Fruit fly (Drosophila melanogaster) whole organism, embryonic: ENCODE measurements around the gene CG7702.

Source experiments
- Abd-B ChIP-seq: fragments of 200-800 bp; sonication (Bioruptor generic); optimal IDR thresholded peaks from 2 replicates; lab custom pipeline; 2018; ENCODE audit warnings: missing biosample characterization, mild to moderate bottlenecking, missing genetic modification characterization, moderate library complexity
- Ada2b ChIP-seq: fragments of 200-800 bp; sonication (Bioruptor generic); IDR thresholded peaks from 2 replicates; pipeline ENCODE4 v1.3.6; 2022; ENCODE audit warnings: missing biosample characterization, missing genetic modification characterization
- Aef1 ChIP-seq: fragments of 200-800 bp; sonication (Bioruptor generic); IDR thresholded peaks from 3 replicates; pipeline ENCODE4 v1.3.6; 2022; ENCODE audit warnings: missing biosample characterization, missing genetic modification characterization
- Blimp-1 ChIP-seq: fragments of 200-800 bp; sonication (Bioruptor generic); optimal IDR thresholded peaks from 3 replicates; lab custom pipeline; 2018; ENCODE audit warnings: missing biosample characterization, missing genetic modification characterization, mild to moderate bottlenecking, moderate library complexity, missing genetic modification reagents
- BtbVII ChIP-seq: fragments of 200-800 bp; sonication (Bioruptor generic); optimal IDR thresholded peaks from 3 replicates; lab custom pipeline; 2017; ENCODE audit warnings: missing biosample characterization, mild to moderate bottlenecking, missing genetic modification characterization
- CG10209 ChIP-seq: fragments of 200-800 bp; sonication (Bioruptor generic); optimal IDR thresholded peaks from 3 replicates; lab custom pipeline; 2017; ENCODE audit warnings: missing biosample characterization, mild to moderate bottlenecking, missing genetic modification characterization, missing genetic modification reagents
- CG10979 ChIP-seq: fragments of 200-800 bp; sonication (Bioruptor generic); optimal IDR thresholded peaks from 2 replicates; lab custom pipeline; 2018; ENCODE audit warnings: missing biosample characterization, mild to moderate bottlenecking, missing genetic modification characterization, moderate library complexity
- CG14014 ChIP-seq: fragments of 200-800 bp; sonication (Bioruptor generic); IDR thresholded peaks from 2 replicates; pipeline ENCODE4 v1.3.6; 2022; ENCODE audit warnings: missing biosample characterization, missing genetic modification characterization
- CG14965 ChIP-seq: fragments of 200-800 bp; sonication (Bioruptor generic); optimal IDR thresholded peaks from 2 replicates; lab custom pipeline; 2016; ENCODE audit warnings: missing biosample characterization, missing genetic modification characterization, borderline replicate concordance
- CG15514 ChIP-seq: fragments of 200-800 bp; sonication (Bioruptor generic); optimal IDR thresholded peaks from 3 replicates; lab custom pipeline; 2017; ENCODE audit warnings: missing biosample characterization, missing genetic modification characterization, mild to moderate bottlenecking, moderate library complexity, missing genetic modification reagents
- CG15601 ChIP-seq: fragments of 200-800 bp; sonication (Bioruptor generic); optimal IDR thresholded peaks from 3 replicates; lab custom pipeline; 2019; ENCODE audit warnings: missing biosample characterization, mild to moderate bottlenecking, missing genetic modification characterization, moderate library complexity
- CG1603 ChIP-seq: fragments of 200-800 bp; sonication (Bioruptor generic); optimal IDR thresholded peaks from 2 replicates; lab custom pipeline; 2019; ENCODE audit warnings: missing biosample characterization, mild to moderate bottlenecking, missing genetic modification characterization, moderate library complexity
- CG17328 ChIP-seq: fragments of 200-800 bp; sonication (Bioruptor generic); IDR thresholded peaks from 2 replicates; pipeline ENCODE4 v1.3.6; 2022; ENCODE audit warnings: missing biosample characterization, missing genetic modification characterization
- CG17359 ChIP-seq: fragments of 200-800 bp; sonication (Bioruptor generic); optimal IDR thresholded peaks from 3 replicates; lab custom pipeline; 2018; ENCODE audit warnings: missing biosample characterization, mild to moderate bottlenecking, missing genetic modification characterization, moderate library complexity
- CG18011 ChIP-seq: fragments of 200-800 bp; sonication (Bioruptor generic); optimal IDR thresholded peaks from 2 replicates; lab custom pipeline; 2017; ENCODE audit warnings: missing biosample characterization, missing genetic modification characterization, mild to moderate bottlenecking, moderate library complexity, missing genotype
- CG2712 ChIP-seq: fragments of 200-800 bp; optimal IDR thresholded peaks from 3 replicates; lab custom pipeline; 2019; ENCODE audit warnings: missing biosample characterization, mild to moderate bottlenecking, missing genetic modification characterization, moderate library complexity
- CG3726 ChIP-seq: fragments of 200-800 bp; sonication (Bioruptor generic); IDR thresholded peaks from 3 replicates; pipeline ENCODE4, ENCODE4 v1.3.6; 2022; ENCODE audit warnings: missing biosample characterization, missing genetic modification characterization
- CG3847 ChIP-seq: fragments of 200-800 bp; sonication (Bioruptor generic); IDR thresholded peaks from 2 replicates; pipeline ENCODE4 v1.3.6; 2022; ENCODE audit warnings: missing biosample characterization, missing genetic modification characterization
- CG6683 ChIP-seq: fragments of 200-800 bp; sonication (Bioruptor generic); optimal IDR thresholded peaks from 2 replicates; lab custom pipeline; 2017; ENCODE audit warnings: missing biosample characterization, mild to moderate bottlenecking, missing genetic modification characterization, missing genetic modification reagents
- CG6689 ChIP-seq: fragments of 200-800 bp; sonication (Bioruptor generic); IDR thresholded peaks from 2 replicates; pipeline ENCODE4 v1.3.6; 2022; ENCODE audit warnings: missing biosample characterization, missing genetic modification characterization
- CG7271 ChIP-seq: fragments of 200-800 bp; sonication (Bioruptor generic); optimal IDR thresholded peaks from 2 replicates; lab custom pipeline; 2018; ENCODE audit warnings: missing biosample characterization, mild to moderate bottlenecking, missing genetic modification characterization, moderate library complexity
- CG9215 ChIP-seq: fragments of 200-800 bp; sonication (Bioruptor generic); IDR thresholded peaks from 2 replicates; pipeline ENCODE4 v1.3.6; 2022; ENCODE audit warnings: missing biosample characterization, missing genetic modification characterization
- D19B ChIP-seq: fragments of 200-800 bp; sonication (Bioruptor generic); optimal IDR thresholded peaks from 2 replicates; lab custom pipeline; 2017; ENCODE audit warnings: missing biosample characterization, mild to moderate bottlenecking, missing genetic modification characterization
- HLH3B ChIP-seq: fragments of 200-800 bp; sonication (Bioruptor generic); IDR thresholded peaks from 2 replicates; pipeline ENCODE4 v1.3.6; 2022; ENCODE audit warnings: missing biosample characterization, missing genetic modification characterization
- Kr ChIP-seq: fragments of 200-800 bp; sonication (Bioruptor generic); optimal IDR thresholded peaks from 2 replicates; lab custom pipeline; 2017; ENCODE audit warnings: missing biosample characterization, mild to moderate bottlenecking, missing genetic modification characterization
- Med ChIP-seq: fragments of 200-800 bp; sonication (Bioruptor generic); peaks from one replicate; lab custom pipeline; 2016; ENCODE audit warnings: missing biosample characterization, missing genetic modification characterization, mild to moderate bottlenecking, inconsistent platforms, moderate library complexity
- Meics ChIP-seq: fragments of 200-800 bp; sonication (Bioruptor generic); optimal IDR thresholded peaks from 2 replicates; lab custom pipeline; 2017; ENCODE audit warnings: missing biosample characterization, mild to moderate bottlenecking, missing genetic modification characterization
- Pdp1 ChIP-seq, 2 experiments: fragments of 200-800 bp; sonication (Bioruptor generic); optimal IDR thresholded peaks; 3 replicates each; lab custom pipeline; 2016; ENCODE audit warnings: missing biosample characterization in 2 of 2, missing genetic modification characterization in 2 of 2, mild to moderate bottlenecking in 1 of 2, moderate library complexity in 1 of 2
- Ptx1 ChIP-seq: fragments of 200-800 bp; sonication (Bioruptor generic); IDR thresholded peaks from 2 replicates; pipeline ENCODE4 v1.3.6; 2022; ENCODE audit warnings: missing biosample characterization, missing genetic modification characterization
- Rfx ChIP-seq: fragments of 200-800 bp; sonication (Bioruptor generic); IDR thresholded peaks from 2 replicates; pipeline ENCODE4 v1.3.6; 2022; ENCODE audit warnings: missing biosample characterization, missing genetic modification characterization
- Ssrp ChIP-seq: fragments of 200-800 bp; sonication (Bioruptor generic); optimal IDR thresholded peaks from 2 replicates; lab custom pipeline; 2018; ENCODE audit warnings: missing biosample characterization, mild to moderate bottlenecking, missing genetic modification characterization, moderate library complexity
- bbx ChIP-seq: fragments of 200-800 bp; sonication (Bioruptor generic); IDR thresholded peaks from 2 replicates; pipeline ENCODE4 v1.3.6; 2022; ENCODE audit warnings: missing biosample characterization, missing genetic modification characterization; ENCODE audit not compliant: partially characterized antibody
- bsh ChIP-seq, 2 experiments: fragments of 200-800 bp; sonication (Bioruptor generic); optimal IDR thresholded peaks; 2 replicates each; lab custom pipeline; 2017 to 2018; ENCODE audit warnings: mild to moderate bottlenecking in 2 of 2, missing biosample characterization in 2 of 2, missing genetic modification characterization in 2 of 2, moderate library complexity in 1 of 2
- dan ChIP-seq: fragments of 200-800 bp; sonication (Bioruptor generic); IDR thresholded peaks from 2 replicates; pipeline ENCODE4 v1.3.6; 2022; ENCODE audit warnings: missing biosample characterization, missing genetic modification characterization
- disco-r ChIP-seq: fragments of 200-800 bp; sonication (Bioruptor generic); optimal IDR thresholded peaks from 2 replicates; lab custom pipeline; 2016; ENCODE audit warnings: missing biosample characterization, missing genetic modification characterization
- eyg ChIP-seq: fragments of 200-800 bp; sonication (Bioruptor generic); optimal IDR thresholded peaks from 3 replicates; lab custom pipeline; 2016; ENCODE audit warnings: missing biosample characterization, missing genetic modification characterization
- grau ChIP-seq: fragments of 200-800 bp; optimal IDR thresholded peaks from 3 replicates; lab custom pipeline; 2019; ENCODE audit warnings: missing biosample characterization, mild to moderate bottlenecking, missing genetic modification characterization, moderate library complexity
- hbn ChIP-seq: fragments of 200-800 bp; sonication (Bioruptor generic); IDR thresholded peaks from 2 replicates; pipeline ENCODE4 v1.3.6; 2022; ENCODE audit warnings: missing biosample characterization, missing genetic modification characterization; ENCODE audit not compliant: partially characterized antibody
- kah ChIP-seq: fragments of 200-800 bp; sonication (Bioruptor generic); optimal IDR thresholded peaks from 2 replicates; lab custom pipeline; 2018; ENCODE audit warnings: missing biosample characterization, mild to moderate bottlenecking, missing genetic modification characterization
- kay ChIP-seq: fragments of 200-800 bp; sonication (Bioruptor generic); optimal IDR thresholded peaks from 2 replicates; lab custom pipeline; 2016; ENCODE audit warnings: missing biosample characterization, missing genetic modification characterization
- nau ChIP-seq: fragments of 200-800 bp; sonication (Bioruptor generic); optimal IDR thresholded peaks from 3 replicates; lab custom pipeline; 2017; ENCODE audit warnings: missing biosample characterization, mild to moderate bottlenecking, missing genetic modification characterization, missing genetic modification reagents
- phol ChIP-seq: fragments of 200-800 bp; sonication (Bioruptor generic); optimal IDR thresholded peaks from 3 replicates; lab custom pipeline; 2018; ENCODE audit warnings: missing biosample characterization, mild to moderate bottlenecking, missing genetic modification characterization, moderate library complexity
- pita ChIP-seq: fragments of 200-800 bp; sonication (Bioruptor generic); optimal IDR thresholded peaks from 2 replicates; lab custom pipeline; 2017; ENCODE audit warnings: missing biosample characterization, mild to moderate bottlenecking, missing genetic modification characterization
- row ChIP-seq: fragments of 200-800 bp; sonication (Bioruptor generic); IDR thresholded peaks from 3 replicates; pipeline ENCODE4 v1.3.6; 2022; ENCODE audit warnings: missing biosample characterization, missing genetic modification characterization
- sisA ChIP-seq: fragments of 200-800 bp; sonication (Bioruptor generic); IDR thresholded peaks from 2 replicates; pipeline ENCODE4 v1.3.6; 2022; ENCODE audit warnings: missing biosample characterization, missing genetic modification characterization
- slou ChIP-seq: fragments of 200-800 bp; sonication (Bioruptor generic); optimal IDR thresholded peaks from 3 replicates; lab custom pipeline; 2016; ENCODE audit warnings: missing biosample characterization, missing genetic modification characterization
- tap ChIP-seq: fragments of 200-800 bp; optimal IDR thresholded peaks from 3 replicates; lab custom pipeline; 2019; ENCODE audit warnings: missing biosample characterization, mild to moderate bottlenecking, missing genetic modification characterization, moderate library complexity
- tgo ChIP-seq: fragments of 200-800 bp; sonication (Bioruptor generic); IDR thresholded peaks from 3 replicates; pipeline ENCODE4 v1.3.6; 2022; ENCODE audit warnings: missing biosample characterization, missing genetic modification characterization
- z ChIP-seq: fragments of 200-800 bp; sonication (Bioruptor generic); IDR thresholded peaks from 3 replicates; pipeline ENCODE4 v1.3.6; 2022; ENCODE audit warnings: missing biosample characterization, missing genetic modification characterization

Gene CG7702

DNA sequence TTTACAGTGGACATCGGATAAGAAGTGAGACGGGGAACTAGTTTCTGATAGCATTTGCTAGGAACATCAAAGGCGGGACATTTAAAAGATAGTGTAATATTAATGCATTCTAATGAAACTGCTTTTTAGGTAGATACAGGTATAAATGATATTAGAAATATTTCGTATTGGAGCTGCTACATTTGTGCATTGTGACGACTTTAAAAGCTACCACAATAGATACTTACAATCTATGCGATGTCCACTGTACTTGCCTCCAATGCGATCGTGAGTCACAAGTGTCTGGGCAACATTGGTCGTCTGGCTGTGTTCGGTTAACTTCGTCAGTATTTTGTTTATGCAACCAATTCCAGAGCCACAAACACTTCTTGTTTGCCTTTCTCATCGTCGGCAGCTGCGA lies 622 bp downstream of the CG7702 start (continued):
- TF ChIP-seq Abd-B (GFP tag; lab: Kevin White, UChicago) (no peak), grau (tag; lab: Kevin White, UChicago) (peak; percentile 89), CG18011 (no peak), hbn (GFP tag; lab: Robert Waterston, UW) (no peak), kah (no peak), CG15514 (GFP tag; lab: Kevin White, UChicago) (no peak), dan (GFP tag; lab: Robert Waterston, UW) (no peak), Med (GFP tag; lab: Kevin White, UChicago) (peak; percentile 69), CG9215 (GFP tag; lab: Robert Waterston, UW) (peak; percentile 24; the same call in 1 of the 2 replicates), CG1603 (tag; lab: Kevin White, UChicago) (peak; percentile 32), CG14965 (no peak), CG7271 (tag; lab: Kevin White, UChicago) (no peak), slou (GFP tag; lab: Kevin White, UChicago) (no peak), CG15601 (no peak), CG17328 (GFP tag; lab: Robert Waterston, UW) (0 out of 2 replicates have a peak, but pooled peaks have one; percentile 4), CG10209 (GFP tag; lab: Kevin White, UChicago) (no peak), pita (GFP tag; lab: Kevin White, UChicago) (no peak), phol (tag; lab: Kevin White, UChicago) (peak; percentile 17), Kr (GFP tag; lab: Kevin White, UChicago) (no peak), row (GFP tag; lab: Robert Waterston, UW) (peak; percentile 78), Rfx (GFP tag; lab: Robert Waterston, UW) (peak; percentile 12; the same call in 1 of the 2 replicates), nau (GFP tag; lab: Kevin White, UChicago) (no peak), CG10979 (tag; lab: Kevin White, UChicago) (peak; percentile 2), CG14014 (GFP tag; lab: Robert Waterston, UW) (peak; percentile 26; the same call in 1 of the 2 replicates), kay (GFP tag; lab: Kevin White, UChicago) (peak; percentile 25), bsh (GFP tag; optimal IDR thresholded peaks at IDR 0.05; lab: Kevin White, UChicago) (peak; percentile 28 to 37), BtbVII (GFP tag; lab: Kevin White, UChicago) (peak; percentile 33), Blimp-1 (GFP tag; lab: Kevin White, UChicago) (peak; percentile 5), CG3726 (GFP tag; lab: Robert Waterston, UW) (0 out of 3 replicates have a peak, but pooled peaks have one; percentile 7), eyg (GFP tag; lab: Kevin White, UChicago) (no peak), sisA (peak; percentile 39; the same call in 1 of the 2 replicates), Pdp1 (GFP tag; optimal IDR thresholded peaks at IDR 0.05; lab: Kevin White, UChicago) (peak; percentile 24 to 86), Meics (GFP tag; lab: Kevin White, UChicago) (peak; percentile 42), CG3847 (peak; percentile 20; the same call in 1 of the 2 replicates), tap (tag; lab: Kevin White, UChicago) (peak; percentile 12), Ssrp (peak; percentile 9), HLH3B (0 out of 2 replicates have a peak, but pooled peaks have one; percentile 20), z (GFP tag; lab: Robert Waterston, UW) (no peak), disco-r (GFP tag; lab: Kevin White, UChicago) (no peak), CG6689 (GFP tag; lab: Robert Waterston, UW) (peak; percentile 18; the same call in 1 of the 2 replicates), Ada2b (GFP tag; lab: Robert Waterston, UW) (peak; percentile 35), CG17359 (tag; lab: Kevin White, UChicago) (peak; percentile 6), Ptx1 (GFP tag; lab: Robert Waterston, UW) (peak; percentile 43), tgo (GFP tag; lab: Robert Waterston, UW) (peak; percentile 43; the same call in 2 of the 3 replicates), Aef1 (GFP tag; lab: Robert Waterston, UW) (peak; percentile 26; the same call in 1 of the 3 replicates), bbx (GFP tag; lab: Robert Waterston, UW) (no peak), D19B (GFP tag; lab: Kevin White, UChicago) (no peak), CG2712 (tag; lab: Kevin White, UChicago) (peak; percentile 41), CG6683 (GFP tag; lab: Kevin White, UChicago) (no peak)
